Fruit fly (Drosophila melanogaster) whole organism, embryonic: Measurements from ENCODE around the gene Spt7.

Experiments used
- Asciz ChIP-seq: fragments of 200-800 bp; sonication (Bioruptor generic); optimal IDR thresholded peaks from 2 replicates; lab custom pipeline; 2017; ENCODE audit warnings: missing biosample characterization, mild to moderate bottlenecking, missing genetic modification characterization, missing genetic modification reagents
- Bgb ChIP-seq: fragments of 200-800 bp; sonication (Bioruptor generic); IDR thresholded peaks from 2 replicates; pipeline ENCODE4 v1.3.6; 2022; ENCODE audit warnings: missing biosample characterization, missing genetic modification characterization; ENCODE audit not compliant: partially characterized antibody
- C15 ChIP-seq: fragments of 200-800 bp; sonication (Bioruptor generic); IDR thresholded peaks from 3 replicates; pipeline ENCODE4 v1.3.6; 2022; ENCODE audit warnings: missing biosample characterization, missing genetic modification characterization
- CG10147 ChIP-seq: fragments of 200-800 bp; sonication (Bioruptor generic); optimal IDR thresholded peaks from 2 replicates; lab custom pipeline; 2019; ENCODE audit warnings: missing biosample characterization, mild to moderate bottlenecking, missing genetic modification characterization, moderate library complexity
- CG10274 ChIP-seq: fragments of 200-800 bp; sonication (Bioruptor generic); optimal IDR thresholded peaks from 3 replicates; lab custom pipeline; 2017; ENCODE audit warnings: missing biosample characterization, mild to moderate bottlenecking, missing genetic modification characterization
- CG10462 ChIP-seq: fragments of 200-800 bp; sonication (Bioruptor generic); optimal IDR thresholded peaks from 2 replicates; lab custom pipeline; 2016; ENCODE audit warnings: missing biosample characterization, missing genetic modification characterization
- CG10565 ChIP-seq: fragments of 200-800 bp; sonication (Bioruptor generic); optimal IDR thresholded peaks from 3 replicates; lab custom pipeline; 2016; ENCODE audit warnings: missing biosample characterization, mild to moderate bottlenecking, missing genetic modification characterization
- CG11085 ChIP-seq: fragments of 200-800 bp; sonication (Bioruptor generic); IDR thresholded peaks from 2 replicates; pipeline ENCODE4 v1.3.6; 2022; ENCODE audit warnings: missing biosample characterization, missing genetic modification characterization
- CG12104 ChIP-seq: fragments of 200-800 bp; sonication (Bioruptor generic); optimal IDR thresholded peaks from 3 replicates; lab custom pipeline; 2016; ENCODE audit warnings: missing biosample characterization, missing genetic modification characterization
- CG1603 ChIP-seq: fragments of 200-800 bp; sonication (Bioruptor generic); optimal IDR thresholded peaks from 2 replicates; lab custom pipeline; 2019; ENCODE audit warnings: missing biosample characterization, mild to moderate bottlenecking, missing genetic modification characterization, moderate library complexity
- CG16815 ChIP-seq: fragments of 200-800 bp; sonication (Bioruptor generic); optimal IDR thresholded peaks from 3 replicates; lab custom pipeline; 2017; ENCODE audit warnings: missing biosample characterization, mild to moderate bottlenecking, missing genetic modification characterization
- CG17361 ChIP-seq: fragments of 200-800 bp; sonication (Bioruptor generic); IDR thresholded peaks from 3 replicates; pipeline ENCODE4 v1.3.6; 2022; ENCODE audit warnings: missing biosample characterization, missing genetic modification characterization
- CG18599 ChIP-seq: fragments of 200-800 bp; sonication (Bioruptor generic); optimal IDR thresholded peaks from 3 replicates; lab custom pipeline; 2017; ENCODE audit warnings: missing biosample characterization, missing genetic modification characterization, mild to moderate bottlenecking, moderate library complexity, missing genetic modification reagents
- CG34376 ChIP-seq: fragments of 200-800 bp; sonication (Bioruptor generic); optimal IDR thresholded peaks from 2 replicates; lab custom pipeline; 2018; ENCODE audit warnings: missing biosample characterization, mild to moderate bottlenecking, missing genetic modification characterization
- CG4282 ChIP-seq: fragments of 200-800 bp; sonication (Bioruptor generic); optimal IDR thresholded peaks from 2 replicates; lab custom pipeline; 2016; ENCODE audit warnings: missing biosample characterization, missing genetic modification characterization
- CG4424 ChIP-seq: fragments of 200-800 bp; sonication (Bioruptor generic); optimal IDR thresholded peaks from 3 replicates; lab custom pipeline; 2016; ENCODE audit warnings: missing biosample characterization, missing genetic modification characterization
- CG6689 ChIP-seq: fragments of 200-800 bp; sonication (Bioruptor generic); IDR thresholded peaks from 2 replicates; pipeline ENCODE4 v1.3.6; 2022; ENCODE audit warnings: missing biosample characterization, missing genetic modification characterization
- CG7271 ChIP-seq: fragments of 200-800 bp; sonication (Bioruptor generic); optimal IDR thresholded peaks from 2 replicates; lab custom pipeline; 2018; ENCODE audit warnings: missing biosample characterization, mild to moderate bottlenecking, missing genetic modification characterization, moderate library complexity
- CG7963 ChIP-seq: fragments of 200-800 bp; sonication (Bioruptor generic); IDR thresholded peaks from 3 replicates; pipeline ENCODE4 v1.3.6; 2022; ENCODE audit warnings: missing biosample characterization, missing genetic modification characterization; ENCODE audit not compliant: partially characterized antibody
- CG9215 ChIP-seq: fragments of 200-800 bp; sonication (Bioruptor generic); IDR thresholded peaks from 2 replicates; pipeline ENCODE4 v1.3.6; 2022; ENCODE audit warnings: missing biosample characterization, missing genetic modification characterization
- CG9609 ChIP-seq: fragments of 200-800 bp; sonication (Bioruptor generic); optimal IDR thresholded peaks from 3 replicates; lab custom pipeline; 2016; ENCODE audit warnings: missing biosample characterization, missing genetic modification characterization
- CG9876 ChIP-seq: fragments of 200-800 bp; sonication (Bioruptor generic); optimal IDR thresholded peaks from 2 replicates; lab custom pipeline; 2016; ENCODE audit warnings: missing biosample characterization, missing genetic modification characterization
- CTCF ChIP-seq: fragments of 200-800 bp; sonication (Bioruptor generic); optimal IDR thresholded peaks from 2 replicates; lab custom pipeline; 2017; ENCODE audit warnings: missing biosample characterization, mild to moderate bottlenecking, missing genetic modification characterization, moderate library complexity
- Chrac-16 ChIP-seq: fragments of 200-800 bp; sonication (Bioruptor generic); optimal IDR thresholded peaks from 3 replicates; lab custom pipeline; 2016; ENCODE audit warnings: missing biosample characterization, missing genetic modification characterization
- Dref ChIP-seq: fragments of 200-800 bp; sonication (Bioruptor generic); IDR thresholded peaks from 2 replicates; pipeline ENCODE4 v1.3.6; 2022; ENCODE audit warnings: missing biosample characterization, missing genetic modification characterization
- Ets97D ChIP-seq: fragments of 200-800 bp; sonication (Bioruptor generic); optimal IDR thresholded peaks from 3 replicates; lab custom pipeline; 2016; ENCODE audit warnings: missing biosample characterization, missing genetic modification characterization
- Hey ChIP-seq: fragments of 200-800 bp; sonication (Bioruptor generic); optimal IDR thresholded peaks from 3 replicates; lab custom pipeline; 2018; ENCODE audit warnings: missing biosample characterization, mild to moderate bottlenecking, missing genetic modification characterization
- Med ChIP-seq: fragments of 200-800 bp; sonication (Bioruptor generic); peaks from one replicate; lab custom pipeline; 2016; ENCODE audit warnings: missing biosample characterization, missing genetic modification characterization, mild to moderate bottlenecking, inconsistent platforms, moderate library complexity
- Neu2 ChIP-seq: fragments of 200-800 bp; sonication (Bioruptor generic); optimal IDR thresholded peaks from 3 replicates; lab custom pipeline; 2016; ENCODE audit warnings: missing biosample characterization, missing genetic modification characterization, borderline replicate concordance
- Oli ChIP-seq: fragments of 200-800 bp; sonication (Bioruptor generic); optimal IDR thresholded peaks from 2 replicates; lab custom pipeline; 2018; ENCODE audit warnings: missing biosample characterization, mild to moderate bottlenecking, missing genetic modification characterization, moderate library complexity
- Poxn ChIP-seq: fragments of 200-800 bp; sonication (Bioruptor generic); IDR thresholded peaks from 2 replicates; pipeline ENCODE4 v1.3.6; 2022; ENCODE audit warnings: missing biosample characterization, missing genetic modification characterization
- Sin3A ChIP-seq: fragments of >200 bp; optimal IDR thresholded peaks from 2 replicates; lab custom pipeline; 2018
- Tbp ChIP-seq: fragments of >200 bp; optimal IDR thresholded peaks from 2 replicates; lab custom pipeline; 2018; ENCODE audit warnings: missing biosample characterization, missing genetic modification characterization
- Vsx1 ChIP-seq: fragments of 200-800 bp; sonication (Bioruptor generic); optimal IDR thresholded peaks from 2 replicates; lab custom pipeline; 2017; ENCODE audit warnings: missing biosample characterization, mild to moderate bottlenecking, missing genetic modification characterization, missing genetic modification reagents
- ab ChIP-seq: fragments of 200-800 bp; sonication (Bioruptor generic); optimal IDR thresholded peaks from 2 replicates; lab custom pipeline; 2016; ENCODE audit warnings: missing biosample characterization, missing genetic modification characterization
- crp ChIP-seq, 2 experiments: fragments of 200-800 bp; sonication (Bioruptor generic); optimal IDR thresholded peaks; 2 replicates in 1 of 2; 3 replicates in 1 of 2; lab custom pipeline; 2017; ENCODE audit warnings: missing biosample characterization in 2 of 2, missing genetic modification characterization in 2 of 2, mild to moderate bottlenecking in 1 of 2, moderate library complexity in 1 of 2
- cwo ChIP-seq: fragments of 200-800 bp; sonication (Bioruptor generic); optimal IDR thresholded peaks from 3 replicates; lab custom pipeline; 2017; ENCODE audit warnings: missing biosample characterization, missing genetic modification characterization, mild to moderate bottlenecking, moderate library complexity, missing genetic modification reagents
- disco-r ChIP-seq: fragments of 200-800 bp; sonication (Bioruptor generic); optimal IDR thresholded peaks from 2 replicates; lab custom pipeline; 2016; ENCODE audit warnings: missing biosample characterization, missing genetic modification characterization
- gro ChIP-seq: fragments of 200-800 bp; sonication (Bioruptor generic); optimal IDR thresholded peaks from 2 replicates; lab custom pipeline; 2016; ENCODE audit warnings: missing biosample characterization, missing genetic modification characterization
- lola ChIP-seq, 3 experiments: fragments of >200 bp in 2 of 3; fragments of 200-800 bp in 1 of 3; sonication (Bioruptor generic) in 1 of 3; optimal IDR thresholded peaks; 2 replicates each; lab custom pipeline; 2017 to 2019; ENCODE audit warnings: missing biosample characterization in 3 of 3, missing genetic modification characterization in 3 of 3, mild to moderate bottlenecking in 1 of 3, moderate library complexity in 1 of 3
- nerfin-1 ChIP-seq: fragments of 200-800 bp; sonication (Bioruptor generic); optimal IDR thresholded peaks from 3 replicates; lab custom pipeline; 2019; ENCODE audit warnings: missing biosample characterization, mild to moderate bottlenecking, missing genetic modification characterization, moderate library complexity
- oc ChIP-seq: fragments of 200-800 bp; sonication (Bioruptor generic); optimal IDR thresholded peaks from 2 replicates; lab custom pipeline; 2018; ENCODE audit warnings: missing biosample characterization, mild to moderate bottlenecking, missing genetic modification characterization, moderate library complexity
- otp ChIP-seq: fragments of 200-800 bp; sonication (Bioruptor generic); IDR thresholded peaks from 3 replicates; pipeline ENCODE4, ENCODE4 v1.3.6; 2022; ENCODE audit warnings: missing biosample characterization, missing genetic modification characterization
- pita ChIP-seq: fragments of 200-800 bp; sonication (Bioruptor generic); optimal IDR thresholded peaks from 2 replicates; lab custom pipeline; 2017; ENCODE audit warnings: missing biosample characterization, mild to moderate bottlenecking, missing genetic modification characterization
- psq ChIP-seq: fragments of 200-800 bp; sonication (Bioruptor generic); optimal IDR thresholded peaks from 2 replicates; lab custom pipeline; 2017; ENCODE audit warnings: missing biosample characterization, missing genetic modification characterization
- sd ChIP-seq: fragments of 200-800 bp; sonication (Bioruptor generic); optimal IDR thresholded peaks from 3 replicates; lab custom pipeline; 2018; ENCODE audit warnings: missing biosample characterization, mild to moderate bottlenecking, missing genetic modification characterization, moderate library complexity
- sqz ChIP-seq: fragments of 200-800 bp; sonication (Bioruptor generic); optimal IDR thresholded peaks from 3 replicates; lab custom pipeline; 2018; ENCODE audit warnings: missing biosample characterization, mild to moderate bottlenecking, missing genetic modification characterization
- vvl ChIP-seq: fragments of 200-800 bp; sonication (Bioruptor generic); IDR thresholded peaks from 2 replicates; pipeline ENCODE4 v1.3.6; 2022; ENCODE audit warnings: missing biosample characterization, missing genetic modification characterization
- wor ChIP-seq: fragments of 200-800 bp; sonication (Bioruptor generic); IDR thresholded peaks from 2 replicates; pipeline ENCODE4 v1.3.6; 2022; ENCODE audit warnings: missing biosample characterization, missing genetic modification characterization

Gene Spt7

DNA sequence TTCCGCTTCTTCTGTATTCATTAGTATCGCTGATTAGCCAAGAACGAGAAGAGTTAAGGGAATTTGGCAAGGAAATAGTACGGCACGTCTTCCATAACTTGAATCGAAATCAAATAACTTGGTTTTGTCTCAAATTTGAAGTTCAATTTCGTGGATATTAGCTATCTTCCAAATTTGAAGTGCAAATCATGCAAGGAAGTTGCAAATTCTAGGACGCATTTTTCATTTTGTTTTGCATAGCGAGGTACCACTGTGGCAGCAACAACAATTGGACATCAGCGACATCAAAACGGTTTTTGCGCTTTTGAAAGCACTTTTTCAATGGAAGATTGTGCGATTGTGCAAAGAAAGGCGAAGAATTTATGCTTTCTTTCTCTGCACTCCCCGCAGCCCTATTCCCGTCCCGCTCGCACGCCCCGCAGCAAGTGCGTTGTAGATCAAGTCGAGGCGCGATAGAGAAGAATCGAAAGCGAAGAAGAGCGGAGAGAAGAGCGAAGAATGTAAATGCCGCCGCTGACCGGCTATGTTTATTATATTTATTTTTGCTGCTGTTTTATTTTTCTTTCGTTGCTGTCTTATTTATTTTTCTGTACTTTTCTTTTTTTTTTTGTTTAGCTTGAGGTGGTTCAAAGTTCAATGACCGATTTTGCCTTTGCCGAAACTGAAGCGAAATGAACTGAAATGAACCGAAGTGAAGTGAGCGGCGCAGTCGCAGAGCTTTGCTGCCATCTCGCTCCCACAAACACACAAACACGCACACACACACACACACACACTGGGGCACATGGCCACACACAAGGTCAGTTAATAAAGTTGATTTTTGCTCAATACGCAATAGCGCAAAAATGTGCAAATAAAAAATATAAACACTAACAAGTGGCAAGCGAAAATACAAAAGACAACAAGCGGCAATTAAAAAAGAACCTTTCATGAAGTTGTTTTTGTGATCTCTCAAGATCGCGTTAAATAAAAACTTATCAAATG is 31.2 kb downstream of the Spt7 start (continued):
- TF ChIP-seq Ets97D (GFP tag; lab: Kevin White, UChicago) (no peak), CG10462 (GFP tag; lab: Kevin White, UChicago) (no peak), CG10147 (GFP tag; lab: Kevin White, UChicago) (no peak), Asciz (GFP tag; lab: Kevin White, UChicago) (peak; percentile 0), Dref (GFP tag; lab: Robert Waterston, UW) (peak; percentile 25; the same call in 1 of the 2 replicates), CG9609 (peak; percentile 66), CG10274 (GFP tag; lab: Kevin White, UChicago) (peak; percentile 29), CG12104 (no peak), C15 (no peak), Bgb (GFP tag; lab: Robert Waterston, UW) (no peak), pita (no peak), crp (GFP tag; optimal IDR thresholded peaks at IDR 0.05; lab: Kevin White, UChicago) (no peak), psq (GFP tag; lab: Kevin White, UChicago) (no peak), Oli (tag; lab: Kevin White, UChicago) (peak; percentile 62), disco-r (GFP tag; lab: Kevin White, UChicago) (no peak), Poxn (GFP tag; lab: Robert Waterston, UW) (no peak), Vsx1 (GFP tag; lab: Kevin White, UChicago) (no peak), CG9876 (GFP tag; lab: Kevin White, UChicago) (peak; percentile 34), CG7271 (tag; lab: Kevin White, UChicago) (no peak), CG9215 (GFP tag; lab: Robert Waterston, UW) (peak; percentile 52), CG18599 (GFP tag; lab: Kevin White, UChicago) (peak; percentile 69), sqz (GFP tag; lab: Kevin White, UChicago) (no peak), nerfin-1 (tag; lab: Kevin White, UChicago) (no peak), CG16815 (GFP tag; lab: Kevin White, UChicago) (peak; percentile 62), oc (tag; lab: Kevin White, UChicago) (no peak), gro (GFP tag; lab: Kevin White, UChicago) (peak; percentile 64), Hey (no peak), CG17361 (GFP tag; lab: Robert Waterston, UW) (peak; percentile 44; the same call in 2 of the 3 replicates), ab (no peak), CG1603 (peak; percentile 53), wor (GFP tag; lab: Robert Waterston, UW) (0 out of 2 replicates have a peak, but pooled peaks have one; percentile 23), Neu2 (GFP tag; lab: Kevin White, UChicago) (no peak), CG4282 (GFP tag; lab: Kevin White, UChicago) (no peak), Tbp (no peak), CG10565 (no peak)

DNA sequence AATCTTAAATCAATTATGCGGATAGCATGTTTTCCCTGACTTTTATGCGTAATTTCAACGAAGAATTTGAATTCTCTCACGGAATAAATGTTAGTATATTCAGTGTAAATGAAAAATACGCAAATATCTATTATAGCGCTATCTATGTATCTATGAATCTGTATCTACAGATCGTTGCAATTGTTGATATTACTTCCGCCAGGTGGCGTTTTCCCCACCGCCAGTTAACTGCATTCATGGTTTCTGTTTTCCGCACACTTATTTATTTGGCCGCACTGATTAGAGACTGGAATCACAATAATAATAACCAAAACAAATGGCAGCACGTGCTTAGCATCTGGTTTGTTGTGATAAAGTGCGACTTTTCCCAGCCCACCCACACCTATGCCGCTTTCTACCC is 32.5 kb downstream of the Spt7 start:
- TF ChIP-seq CTCF (GFP tag; lab: Kevin White, UChicago), result peak; percentile 86
- TF ChIP-seq Sin3A, result no peak
- no peak for TF ChIP-seq CG34376
- TF ChIP-seq Chrac-16, result no peak
- no peak for TF ChIP-seq CG7963 (GFP tag; lab: Robert Waterston, UW)
- TF ChIP-seq CG11085 (GFP tag; lab: Robert Waterston, UW), result no peak
- no peak for TF ChIP-seq sd (tag; lab: Kevin White, UChicago)
- no peak for TF ChIP-seq CG6689 (GFP tag; lab: Robert Waterston, UW)
- TF ChIP-seq vvl, result no peak
- TF ChIP-seq CG4424 (GFP tag; lab: Kevin White, UChicago), result no peak
- TF ChIP-seq otp (GFP tag; lab: Robert Waterston, UW), result no peak
- peak; percentile 7 for TF ChIP-seq Med (GFP tag; lab: Kevin White, UChicago)
- peak; percentile 13 for TF ChIP-seq cwo (GFP tag; lab: Kevin White, UChicago)
- no peak for TF ChIP-seq lola (GFP tag; optimal IDR thresholded peaks at IDR 0.05; lab: Kevin White, UChicago)
- TF ChIP-seq, all 482 proteins: peak for 3
